Fruit fly (Drosophila melanogaster) whole organism: Measurements from ENCODE around the gene Icmt.

Source experiments
- CG8478 ChIP-seq: fragments of >200 bp; optimal IDR thresholded peaks from 2 replicates; lab custom pipeline; 2018; ENCODE audit warnings: inconsistent platforms
- Dll ChIP-seq: fragments of >200 bp; optimal IDR thresholded peaks from 2 replicates; lab custom pipeline; 2017
- psq ChIP-seq: fragments of >200 bp; optimal IDR thresholded peaks from 2 replicates; lab custom pipeline; 2017

dm6 chr3L:13033361-13033760, 15.3 kb downstream of the Icmt start:
- TF ChIP-seq psq, result no peak
- no peak for TF ChIP-seq Dll (lab: Kevin White, UChicago)
- TF ChIP-seq CG8478 (lab: Kevin White, UChicago), result no peak
